Worm (Caenorhabditis elegans): ENCODE results near the gene C42D4.13.

C42D4.13 gene

DNA sequence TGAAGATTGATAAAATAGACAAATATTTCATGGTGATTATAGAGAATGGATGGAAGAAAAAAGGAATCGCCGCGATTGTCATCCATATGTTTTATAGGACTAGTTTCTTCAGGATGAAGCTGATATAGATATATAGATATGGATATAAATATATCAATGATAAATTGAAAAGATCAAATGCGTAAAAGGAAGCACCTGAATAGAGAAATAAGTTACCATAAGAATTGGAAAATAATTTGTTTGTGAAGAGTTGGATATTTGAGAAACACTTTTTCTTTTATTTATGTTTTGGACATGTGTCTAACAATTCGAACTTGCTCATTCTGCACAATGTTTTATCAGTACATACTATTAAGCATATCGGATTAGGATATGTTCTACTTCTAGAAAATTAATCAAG, at the start of gene C42D4.13:
Gene C42D4.13 (minus strand): TSS at position 101 of the 400 bp plus-strand sequence.
- TF ChIP-seq unc-39 (tag; optimal IDR thresholded peaks at IDR 0.05) (no peak), fkh-2 (tag; optimal IDR thresholded peaks at IDR 0.05) (no peak), nhr-77 (tag; optimal IDR thresholded peaks at IDR 0.05) (no peak), nhr-28 (tag; optimal IDR thresholded peaks at IDR 0.05) (no peak), sea-2 (GFP tag; optimal IDR thresholded peaks at IDR 0.05) (no peak), eor-1 (tag; optimal IDR thresholded peaks at IDR 0.05) (no peak), lin-39 (tag; optimal IDR thresholded peaks at IDR 0.05) (no peak), daf-12 (tag; optimal IDR thresholded peaks at IDR 0.05) (no peak), unc-62 (GFP tag; optimal IDR thresholded peaks at IDR 0.05) (no peak), mml-1 (tag; optimal IDR thresholded peaks at IDR 0.05) (no peak), ceh-16 (tag; optimal IDR thresholded peaks at IDR 0.05) (no peak), elt-2 (tag; optimal IDR thresholded peaks at IDR 0.05) (no peak), elt-1 (tag; optimal IDR thresholded peaks at IDR 0.05) (no peak), ztf-11 (tag; optimal IDR thresholded peaks at IDR 0.05) (no peak), lsy-12 (tag; optimal IDR thresholded peaks at IDR 0.05) (no peak), skn-1 (tag; optimal IDR thresholded peaks at IDR 0.05) (no peak)

DNA sequence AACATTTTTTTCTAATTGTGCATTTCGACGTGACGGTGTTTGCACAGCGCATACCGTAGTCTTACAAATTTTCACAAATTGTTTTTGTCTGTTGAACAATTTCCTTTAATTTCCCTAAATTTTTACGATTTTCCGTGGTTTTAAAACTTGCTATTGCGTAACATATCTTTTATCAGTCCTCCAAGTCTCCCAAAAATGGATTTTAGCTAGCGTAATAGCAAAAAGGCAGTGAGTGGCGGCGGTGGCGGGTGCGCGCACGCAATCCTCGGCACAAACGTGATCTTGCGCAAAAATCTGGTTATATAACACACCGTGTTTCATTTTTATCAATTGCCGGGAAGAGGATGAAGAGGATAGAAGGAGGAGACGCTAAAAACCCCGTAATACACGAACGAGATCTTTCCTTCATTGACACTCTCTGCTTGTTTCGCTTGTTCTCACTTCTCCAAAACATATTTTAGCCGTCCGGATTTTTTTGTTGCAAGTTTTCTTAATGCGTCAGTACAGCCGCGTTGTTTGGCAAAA, 48.4 kb upstream of the C42D4.13 start:
- TF ChIP-seq nhr-43 (tag; optimal IDR thresholded peaks at IDR 0.05; ENCODE audit: poor library complexity, severe bottlenecking), result peak; percentile 56
- peak; percentile 34 for TF ChIP-seq nhr-23 (tag; optimal IDR thresholded peaks at IDR 0.05)
- TF ChIP-seq mml-1 (tag; optimal IDR thresholded peaks at IDR 0.05), result no peak
- TF ChIP-seq nhr-28 (tag; optimal IDR thresholded peaks at IDR 0.05), result no peak

DNA sequence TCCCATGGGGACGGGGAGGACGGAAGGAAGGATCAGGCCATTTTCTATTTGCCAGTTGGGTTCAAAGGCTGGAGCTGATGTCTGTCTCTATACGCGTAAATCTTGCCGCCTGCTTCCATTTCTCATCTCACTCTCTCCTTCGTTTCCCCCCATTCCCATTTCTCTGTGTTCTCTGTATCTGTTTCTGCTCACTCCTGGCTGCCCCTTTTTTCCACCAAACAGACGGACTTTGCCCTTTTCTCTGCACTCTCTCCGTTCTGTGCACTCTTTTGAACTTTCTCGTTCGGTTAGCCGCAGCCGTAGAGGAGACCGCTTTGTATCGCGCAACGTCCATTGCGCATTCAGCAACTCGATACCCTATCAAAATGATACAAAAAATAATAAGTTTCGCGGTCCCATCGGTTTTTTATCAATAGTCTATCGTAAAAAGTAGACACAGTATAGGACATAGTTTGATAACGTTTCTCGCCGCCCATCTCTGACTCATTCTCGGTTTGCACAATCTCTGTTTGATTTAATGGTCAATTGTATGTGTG, 47.5 kb upstream of the C42D4.13 start:
- TF ChIP-seq pqm-1 (tag; optimal IDR thresholded peaks at IDR 0.05), result peak; percentile 87
- TF ChIP-seq egl-27 (tag; optimal IDR thresholded peaks at IDR 0.05), result no peak
- TF ChIP-seq R02D3.7 (tag; optimal IDR thresholded peaks at IDR 0.05), result no peak
- peak; percentile 76 for TF ChIP-seq jun-1 (tag; optimal IDR thresholded peaks at IDR 0.05)
- TF ChIP-seq nhr-77 (tag; optimal IDR thresholded peaks at IDR 0.05), result no peak
- no peak for TF ChIP-seq eor-1 (tag; optimal IDR thresholded peaks at IDR 0.05)
- no peak for TF ChIP-seq ceh-82 (tag; optimal IDR thresholded peaks at IDR 0.05)
- no peak for TF ChIP-seq aly-2 (tag; optimal IDR thresholded peaks at IDR 0.05)
- TF ChIP-seq ztf-11 (tag; optimal IDR thresholded peaks at IDR 0.05), result no peak
- peak; percentile 64 for TF ChIP-seq pha-4 (tag; optimal IDR thresholded peaks at IDR 0.05)
- no peak for TF ChIP-seq ZK546.5 (tag; optimal IDR thresholded peaks at IDR 0.05)
- peak; percentile 79 for TF ChIP-seq nfya-1 (tag; optimal IDR thresholded peaks at IDR 0.05; ENCODE audit: insufficient read depth)
- no peak for TF ChIP-seq nhr-67 (tag; optimal IDR thresholded peaks at IDR 0.05)
- no peak for TF ChIP-seq fkh-10 (GFP tag; optimal IDR thresholded peaks at IDR 0.05)
- TF ChIP-seq nhr-12 (tag; optimal IDR thresholded peaks at IDR 0.05), result no peak
- TF ChIP-seq zag-1 (tag; optimal IDR thresholded peaks at IDR 0.05), result no peak
- TF ChIP-seq elt-1 (tag; optimal IDR thresholded peaks at IDR 0.05), result no peak
- no peak for TF ChIP-seq nhr-28 (tag; optimal IDR thresholded peaks at IDR 0.05)
- no peak for TF ChIP-seq ceh-16 (tag; optimal IDR thresholded peaks at IDR 0.05)
- TF ChIP-seq nhr-23 (tag; optimal IDR thresholded peaks at IDR 0.05), result peak; percentile 6
- TF ChIP-seq daf-12 (tag; optimal IDR thresholded peaks at IDR 0.05), result no peak
- TF ChIP-seq skn-1 (tag; optimal IDR thresholded peaks at IDR 0.05), result no peak
- TF ChIP-seq nhr-11 (tag; optimal IDR thresholded peaks at IDR 0.05), result peak; percentile 34
- peak; percentile 39 for TF ChIP-seq lin-15B (tag; optimal IDR thresholded peaks at IDR 0.05)
- no peak for TF ChIP-seq fkh-2 (tag; optimal IDR thresholded peaks at IDR 0.05)
- no peak for TF ChIP-seq ama-1 (optimal IDR thresholded peaks at IDR 0.05)
- no peak for TF ChIP-seq mdl-1 (tag; optimal IDR thresholded peaks at IDR 0.05)
- TF ChIP-seq fos-1 (tag; optimal IDR thresholded peaks at IDR 0.05), result no peak
- no peak for TF ChIP-seq nhr-25 (tag; optimal IDR thresholded peaks at IDR 0.05)
- peak; percentile 45 for TF ChIP-seq snpc-4 (tag; optimal IDR thresholded peaks at IDR 0.05)
- TF ChIP-seq tbx-2 (tag; optimal IDR thresholded peaks at IDR 0.05), result peak; percentile 44
- TF ChIP-seq ztf-4 (tag; optimal IDR thresholded peaks at IDR 0.05), result no peak
- TF ChIP-seq elt-3 (tag; optimal IDR thresholded peaks at IDR 0.05), result no peak
- TF ChIP-seq sea-2 (GFP tag; optimal IDR thresholded peaks at IDR 0.05), result no peak
- TF ChIP-seq lin-39 (tag; optimal IDR thresholded peaks at IDR 0.05), result peak; percentile 58
- no peak for TF ChIP-seq unc-39 (tag; optimal IDR thresholded peaks at IDR 0.05)
- TF ChIP-seq elt-2 (tag; optimal IDR thresholded peaks at IDR 0.05), result peak; percentile 92
- TF ChIP-seq hmg-11 (tag; optimal IDR thresholded peaks at IDR 0.05), result peak; percentile 79
- no peak for TF ChIP-seq lsy-12 (tag; optimal IDR thresholded peaks at IDR 0.05)
- TF ChIP-seq egl-5 (tag; optimal IDR thresholded peaks at IDR 0.05), result peak; percentile 55
- TF ChIP-seq mml-1 (tag; optimal IDR thresholded peaks at IDR 0.05), result no peak
- TF ChIP-seq ceh-9 (tag; optimal IDR thresholded peaks at IDR 0.05), result no peak
- TF ChIP-seq ceh-28 (tag; optimal IDR thresholded peaks at IDR 0.05), result no peak
- TF ChIP-seq nhr-237 (tag; optimal IDR thresholded peaks at IDR 0.05), result no peak

Data from whole organism, L3 larva.